Worm (Caenorhabditis elegans): Measurements from ENCODE around the gene ZK512.4.

ce11 chrIII:9151782-9152181 lies 6.6 kb downstream of the ZK512.4 start:
- TF ChIP-seq ets-4 (GFP tag; optimal IDR thresholded peaks at IDR 0.05), result no peak
- TF ChIP-seq zfh-2 (GFP tag; conservative IDR thresholded peaks at IDR 0.05), result no peak
- no peak for TF ChIP-seq ama-1 (optimal IDR thresholded peaks at IDR 0.05)
- no peak for TF ChIP-seq ama-1 (GFP tag; optimal IDR thresholded peaks at IDR 0.05)
- no peak for TF ChIP-seq let-526 (GFP tag; IDR thresholded peaks at IDR 0.05)
- TF ChIP-seq lin-40 (tag; optimal IDR thresholded peaks at IDR 0.05), result no peak
- TF ChIP-seq F22D6.2 (tag; optimal IDR thresholded peaks at IDR 0.05), result no peak
- no peak for TF ChIP-seq lin-35 (GFP tag; optimal IDR thresholded peaks at IDR 0.05)
- TF ChIP-seq lsy-27 (tag; optimal IDR thresholded peaks at IDR 0.05; ENCODE audit: borderline replicate concordance, insufficient read depth), result no peak
- no peak for TF ChIP-seq somi-1 (GFP tag; optimal IDR thresholded peaks at IDR 0.05)
- TF ChIP-seq ekl-4 (GFP tag; IDR thresholded peaks at IDR 0.05), result no peak
- no peak for TF ChIP-seq gei-17 (GFP tag; optimal IDR thresholded peaks at IDR 0.05)
- no peak for TF ChIP-seq snpc-4 (GFP tag; optimal IDR thresholded peaks at IDR 0.05)
- no peak for TF ChIP-seq snpc-4 (tag; optimal IDR thresholded peaks at IDR 0.05)

Data from whole organism, young adult.